Worm (Caenorhabditis elegans) whole organism, young adult: ENCODE data around the gene R74.8.

Source experiments
- F49E8.2 ChIP-seq: sonication (generic microtip); optimal IDR thresholded peaks from 3 replicates; lab custom pipeline; 2017; ENCODE audit warnings: missing genetic modification characterization, mild to moderate bottlenecking, missing compliant biosample characterization, antibody characterized with exemption, moderate library complexity; ENCODE audit not compliant: insufficient read depth
- Y53F4B.3 ChIP-seq: fragments of 200-800 bp; sonication (Bioruptor generic); IDR thresholded peaks from 2 replicates; pipeline ENCODE4 v1.3.6; 2022; ENCODE audit warnings: missing genetic modification reagents, missing genetic modification characterization, missing compliant biosample characterization
- cebp-2 ChIP-seq: fragments of 200-800 bp; sonication (Bioruptor generic); IDR thresholded peaks from 2 replicates; pipeline ENCODE4 v1.3.6; 2022; ENCODE audit warnings: missing genetic modification characterization, missing compliant biosample characterization
- lag-1 ChIP-seq: fragments of 200-800 bp; sonication (Bioruptor generic); IDR thresholded peaks from 2 replicates; pipeline ENCODE4 v1.3.6; 2022; ENCODE audit warnings: missing genetic modification reagents, missing genetic modification characterization, missing compliant biosample characterization
- zim-3 ChIP-seq: sonication (generic microtip); optimal IDR thresholded peaks from 2 replicates; lab custom pipeline; 2017; ENCODE audit warnings: mild to moderate bottlenecking, missing genetic modification characterization, moderate library complexity, missing compliant biosample characterization

- TF ChIP-seq F49E8.2 (tag; lab: Kevin White, UChicago) (no peak), lag-1 (GFP tag; lab: Robert Waterston, UW) (no peak), Y53F4B.3 (GFP tag; lab: Robert Waterston, UW) (no peak), cebp-2 (GFP tag; lab: Robert Waterston, UW) (no peak), zim-3 (tag; lab: Kevin White, UChicago) (no peak)
Measured at ce11 chrIII:4178564-4178963, 27.5 kb upstream of the R74.8 start, which contains the start of gene C16C10.2.
